Worm (Caenorhabditis elegans) whole organism, L4 larva: ENCODE measurements around the gene otpl-1.

Experiments
- ZK546.5 ChIP-seq, 2 experiments: sonication (generic microtip); optimal IDR thresholded peaks; 2 replicates each; lab custom pipeline; 2017; ENCODE audit warnings: missing biosample characterization in 2 of 2, missing genetic modification characterization in 2 of 2
- aly-2 ChIP-seq: sonication (generic microtip); optimal IDR thresholded peaks from 2 replicates; lab custom pipeline; 2018; ENCODE audit warnings: missing biosample characterization, missing genetic modification characterization
- ama-1 ChIP-seq: fragments of 150-350 bp; optimal IDR thresholded peaks from 2 replicates; lab custom pipeline; 2014; ENCODE audit warnings: inconsistent platforms, mixed read lengths
- dmd-8 ChIP-seq: fragments of 200-800 bp; sonication (Bioruptor generic); IDR thresholded peaks from 2 replicates; pipeline ENCODE4 v1.3.6; 2022; ENCODE audit warnings: missing genetic modification characterization, missing compliant biosample characterization
- jun-1 ChIP-seq: fragments of 150-350 bp; optimal IDR thresholded peaks from 2 replicates; lab custom pipeline; 2014; ENCODE audit warnings: missing biosample characterization, missing genetic modification reagents, missing genetic modification characterization
- lin-1 ChIP-seq: fragments of 200-800 bp; sonication (Bioruptor generic); IDR thresholded peaks from 2 replicates; pipeline ENCODE4 v1.3.6; 2022; ENCODE audit warnings: missing genetic modification reagents, missing genetic modification characterization, missing compliant biosample characterization
- lin-13 ChIP-seq: fragments of 150-350 bp; optimal IDR thresholded peaks from 2 replicates; lab custom pipeline; 2014; ENCODE audit warnings: missing biosample characterization, missing genetic modification reagents, missing genetic modification characterization
- lin-15B ChIP-seq: fragments of 150-350 bp; sonication (generic microtip); optimal IDR thresholded peaks from 3 replicates; lab custom pipeline; 2014; ENCODE audit warnings: missing biosample characterization, missing genetic modification characterization
- lsy-2 ChIP-seq, 2 experiments: fragments of 150-350 bp in 1 of 2; sonication (generic microtip) in 1 of 2; optimal IDR thresholded peaks; 2 replicates each; lab custom pipeline; 2014 to 2017; ENCODE audit warnings: missing biosample characterization in 2 of 2, missing genetic modification characterization in 2 of 2
- mdl-1 ChIP-seq, 2 experiments: fragments of 150-350 bp in 1 of 2; sonication (generic microtip) in 1 of 2; optimal IDR thresholded peaks; 2 replicates each; lab custom pipeline; 2014 to 2017; ENCODE audit warnings: missing biosample characterization in 2 of 2, missing genetic modification characterization in 2 of 2
- nhr-77 ChIP-seq: fragments of 150-350 bp; optimal IDR thresholded peaks from 2 replicates; lab custom pipeline; 2014; ENCODE audit warnings: missing biosample characterization, missing genetic modification characterization
- saeg-2 ChIP-seq: fragments of 200-800 bp; sonication (Bioruptor generic); IDR thresholded peaks from 2 replicates; pipeline ENCODE4 v1.3.6; 2022; ENCODE audit warnings: missing genetic modification reagents, missing genetic modification characterization, missing compliant biosample characterization
- unc-62 ChIP-seq, 3 experiments: fragments of 150-350 bp in 1 of 3; sonication (generic microtip); optimal IDR thresholded peaks in 2 of 3; peaks in 1 of 3; 1 replicate in 1 of 3; 2 replicates in 2 of 3; lab custom pipeline; 2014 to 2017; ENCODE audit warnings: missing biosample characterization in 3 of 3, missing genetic modification characterization in 3 of 3, missing genetic modification reagents in 3 of 3, missing genotype in 1 of 3
- zip-11 ChIP-seq: fragments of 200-800 bp; sonication (Bioruptor generic); IDR thresholded peaks from 2 replicates; pipeline ENCODE4 v1.3.6; 2022; ENCODE audit warnings: missing genetic modification characterization, missing compliant biosample characterization

ce11 chrIV:3601846-3602245, 33.1 kb downstream of the otpl-1 start:
- TF ChIP-seq lin-15B (no peak), mdl-1 (tag; optimal IDR thresholded peaks at IDR 0.05; lab: Kevin White, UChicago) (no peak), lin-1 (no peak), jun-1 (tag; lab: Kevin White, UChicago) (no peak), nhr-77 (tag; lab: Kevin White, UChicago) (no peak), aly-2 (no peak), dmd-8 (GFP tag; lab: Robert Waterston, UW) (no peak), unc-62 (GFP tag; optimal IDR thresholded peaks at IDR 0.05 in 1 of 2; lab: Kevin White, UChicago) (no peak), unc-62 (tag; optimal IDR thresholded peaks at IDR 0.05; lab: Kevin White, UChicago) (no peak), lsy-2 (tag; optimal IDR thresholded peaks at IDR 0.05; lab: Kevin White, UChicago) (no peak), lin-13 (GFP tag; lab: Kevin White, UChicago) (no peak), ama-1 (no peak), ZK546.5 (tag; optimal IDR thresholded peaks at IDR 0.05; lab: Kevin White, UChicago) (no peak), zip-11 (GFP tag; lab: Robert Waterston, UW) (no peak), saeg-2 (GFP tag; lab: Robert Waterston, UW) (no peak)
